Worm (Caenorhabditis elegans) whole organism, L2 larva: ENCODE measurements around the gene Y4C6B.7.

Experiments
- nhr-6 ChIP-seq: fragments of 150-350 bp; optimal IDR thresholded peaks from 2 replicates; lab custom pipeline; 2014; ENCODE audit warnings: missing biosample characterization, missing genetic modification characterization
- snpc-4 ChIP-seq: fragments of 150-350 bp; optimal IDR thresholded peaks from 2 replicates; lab custom pipeline; 2014; ENCODE audit warnings: missing biosample characterization, missing genetic modification characterization

- no peak for TF ChIP-seq snpc-4
- TF ChIP-seq nhr-6 (tag; lab: Kevin White, UChicago), result no peak
These were observed 43.5 kb downstream of the Y4C6B.7 start, which contains the start of gene ZK354.3 for ce11 chrIV:5309742-5310141.
